Fruit fly (Drosophila melanogaster) whole organism, prepupa: ENCODE data around the gene CG7632.
A peak's percentile ranks its signal among the peaks of the same experiment; 100 is the strongest.

Experiments used
- CG16779 ChIP-seq: fragments of 200-800 bp; sonication (Bioruptor generic); optimal IDR thresholded peaks from 3 replicates; lab custom pipeline; 2017; ENCODE audit warnings: missing biosample characterization, mild to moderate bottlenecking, missing genetic modification characterization
- CG7368 ChIP-seq: fragments of 200-800 bp; sonication (Bioruptor generic); optimal IDR thresholded peaks from 3 replicates; lab custom pipeline; 2016; ENCODE audit warnings: missing biosample characterization, missing genetic modification characterization
- Gug ChIP-seq: fragments of 200-800 bp; sonication (Bioruptor generic); IDR thresholded peaks from 2 replicates; pipeline ENCODE4 v1.3.6; 2022; ENCODE audit warnings: missing biosample characterization, missing genetic modification characterization
- OdsH ChIP-seq: fragments of 200-800 bp; sonication (Bioruptor generic); optimal IDR thresholded peaks from 3 replicates; lab custom pipeline; 2016; ENCODE audit warnings: missing biosample characterization, missing genetic modification characterization
- Sox102F ChIP-seq: fragments of 200-800 bp; sonication (Bioruptor generic); optimal IDR thresholded peaks from 2 replicates; lab custom pipeline; 2016; ENCODE audit warnings: missing biosample characterization, mild to moderate bottlenecking, missing genetic modification characterization
- Sox15 ChIP-seq: fragments of 200-800 bp; sonication (Bioruptor generic); optimal IDR thresholded peaks from 3 replicates; lab custom pipeline; 2016; ENCODE audit warnings: missing biosample characterization, missing genetic modification characterization
- svp ChIP-seq: fragments of 200-800 bp; sonication (Bioruptor generic); peaks from one replicate; lab custom pipeline; 2016; ENCODE audit warnings: missing biosample characterization, missing genetic modification characterization

DNA sequence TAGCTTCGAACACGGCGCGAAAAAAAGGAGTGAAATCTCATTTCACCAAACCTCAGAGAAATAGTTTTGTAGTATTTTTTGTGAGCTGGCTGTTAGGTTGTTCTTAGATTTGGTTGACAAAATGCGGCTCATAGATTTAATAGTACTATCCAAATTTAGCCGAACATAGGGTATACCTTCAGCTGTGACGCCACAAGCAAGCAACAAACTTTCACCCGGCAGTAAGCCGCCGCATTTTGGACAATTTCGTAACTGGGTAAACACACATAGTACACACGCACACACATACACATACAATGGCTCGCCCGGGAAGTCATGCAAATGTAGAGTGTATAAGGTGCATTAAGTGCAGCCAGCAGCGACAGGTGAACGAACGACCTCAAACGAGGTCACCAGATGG lies 45.2 kb upstream of the CG7632 start:
- no peak for TF ChIP-seq Sox15 (GFP tag; lab: Kevin White, UChicago)
- TF ChIP-seq CG16779 (tag; lab: Kevin White, UChicago): no peak
- no peak for TF ChIP-seq Sox102F (GFP tag; lab: Kevin White, UChicago)
- TF ChIP-seq Gug (GFP tag; lab: Robert Waterston, UW): no peak
- no peak for TF ChIP-seq svp (GFP tag; lab: Kevin White, UChicago)
- peak; percentile 1 for TF ChIP-seq CG7368 (GFP tag; lab: Kevin White, UChicago)
- TF ChIP-seq OdsH: peak; percentile 46
